Worm (Caenorhabditis elegans) whole organism, young adult: ENCODE results near the gene twk-32.

Experiments
- F57C9.4 ChIP-seq: sonication (generic microtip); optimal IDR thresholded peaks from 2 replicates; lab custom pipeline; 2017; ENCODE audit warnings: mild to moderate bottlenecking, missing genetic modification characterization, missing compliant biosample characterization
- aptf-2 ChIP-seq: fragments of 200-800 bp; sonication (Bioruptor generic); conservative IDR thresholded peaks from 2 replicates; pipeline ENCODE4 v1.3.6; 2022; ENCODE audit warnings: missing genetic modification reagents, missing genetic modification characterization, missing compliant biosample characterization
- attf-6 ChIP-seq: fragments of 200-800 bp; sonication (Bioruptor generic); IDR thresholded peaks from 2 replicates; pipeline ENCODE4 v1.3.6; 2022; ENCODE audit warnings: missing genetic modification reagents, missing genetic modification characterization, missing compliant biosample characterization
- bed-2 ChIP-seq: fragments of 200-800 bp; sonication (Bioruptor generic); IDR thresholded peaks from 2 replicates; pipeline ENCODE4 v1.3.6; 2022; ENCODE audit warnings: missing genetic modification reagents, missing genetic modification characterization, missing compliant biosample characterization
- ceh-58 ChIP-seq: fragments of 200-800 bp; sonication (Bioruptor generic); IDR thresholded peaks from 2 replicates; pipeline ENCODE4 v1.3.6; 2022; ENCODE audit warnings: missing genetic modification characterization, missing compliant biosample characterization
- egrh-3 ChIP-seq: fragments of 200-800 bp; sonication (Bioruptor generic); IDR thresholded peaks from 2 replicates; pipeline ENCODE4 v1.3.6; 2022; ENCODE audit warnings: missing genetic modification reagents, missing genetic modification characterization, missing compliant biosample characterization
- hlh-12 ChIP-seq: sonication (generic microtip); optimal IDR thresholded peaks from 2 replicates; lab custom pipeline; 2016; ENCODE audit warnings: missing genetic modification characterization, missing compliant biosample characterization
- madf-10 ChIP-seq: sonication (generic microtip); optimal IDR thresholded peaks from 2 replicates; lab custom pipeline; 2016; ENCODE audit warnings: mild to moderate bottlenecking, missing genetic modification characterization, missing compliant biosample characterization
- madf-3 ChIP-seq: fragments of 200-800 bp; sonication (Bioruptor generic); IDR thresholded peaks from 2 replicates; pipeline ENCODE4 v1.3.6; 2022; ENCODE audit warnings: missing genetic modification reagents, missing genetic modification characterization, missing compliant biosample characterization
- nhr-90 ChIP-seq: sonication (generic microtip); optimal IDR thresholded peaks from 2 replicates; lab custom pipeline; 2016; ENCODE audit warnings: missing genotype, mild to moderate bottlenecking, missing genetic modification characterization, missing compliant biosample characterization
- pha-4 ChIP-seq: fragments of 150-350 bp; sonication (generic microtip); optimal IDR thresholded peaks from 2 replicates; lab custom pipeline; 2014; ENCODE audit warnings: missing biosample characterization, missing genetic modification reagents, missing genetic modification characterization
- rcor-1 ChIP-seq: fragments of 200-800 bp; sonication (Bioruptor generic); IDR thresholded peaks from 2 replicates; pipeline ENCODE4 v1.3.6; 2022; ENCODE audit warnings: missing genetic modification reagents, missing genetic modification characterization, missing compliant biosample characterization
- sea-2 ChIP-seq: fragments of 200-800 bp; sonication (Bioruptor generic); IDR thresholded peaks from 2 replicates; pipeline ENCODE4 v1.3.6; 2022; ENCODE audit warnings: missing genetic modification characterization, missing compliant biosample characterization
- snpc-1.1 ChIP-seq: sonication (generic microtip); optimal IDR thresholded peaks from 2 replicates; lab custom pipeline; 2017; ENCODE audit warnings: missing genetic modification characterization, mild to moderate bottlenecking, missing compliant biosample characterization, antibody characterized with exemption, moderate library complexity, missing genotype, missing genetic modification reagents; ENCODE audit not compliant: insufficient read depth
- snpc-1.3 ChIP-seq: sonication (generic microtip); optimal IDR thresholded peaks from 2 replicates; lab custom pipeline; 2017; ENCODE audit warnings: missing genetic modification characterization, mild to moderate bottlenecking, missing compliant biosample characterization, antibody characterized with exemption, moderate library complexity, missing genotype, missing genetic modification reagents; ENCODE audit not compliant: insufficient read depth
- zfh-2 ChIP-seq: fragments of 200-800 bp; sonication (Bioruptor generic); conservative IDR thresholded peaks from 2 replicates; pipeline ENCODE4 v1.3.6; 2022; ENCODE audit warnings: missing genetic modification reagents, missing genetic modification characterization, missing compliant biosample characterization
- ztf-25 ChIP-seq: fragments of 200-800 bp; sonication (Bioruptor generic); IDR thresholded peaks from 2 replicates; pipeline ENCODE4 v1.3.6; 2022; ENCODE audit warnings: missing genetic modification reagents, missing genetic modification characterization, missing compliant biosample characterization

Gene twk-32

DNA sequence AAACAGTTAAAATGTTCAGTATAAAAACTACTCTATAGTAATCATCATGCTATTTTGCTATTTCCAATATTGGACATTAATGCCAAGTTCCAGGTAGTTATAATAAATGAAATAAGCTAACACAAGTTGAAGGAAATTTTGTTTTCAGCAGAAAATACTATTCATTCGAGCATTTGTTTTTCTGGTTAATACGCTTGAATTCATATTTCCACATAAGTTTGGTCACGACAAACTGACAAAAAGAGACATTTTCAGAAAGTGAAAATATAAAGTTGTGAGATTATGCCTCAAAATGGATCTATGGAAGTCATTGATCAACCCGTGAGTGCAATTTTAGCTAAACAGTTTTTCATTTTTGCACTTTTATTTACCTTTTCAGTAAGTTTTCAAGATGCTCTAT is 48.7 kb downstream of the twk-32 start, which contains the start of gene srx-131:
TSS of gene srx-131 (plus strand) at position 301 of the 400 bp plus-strand sequence.
- no peak for TF ChIP-seq bed-2 (GFP tag; lab: Robert Waterston, UW)
- no peak for TF ChIP-seq snpc-1.3 (tag; lab: Kevin White, UChicago)
- no peak for TF ChIP-seq zfh-2 (GFP tag; lab: Robert Waterston, UW)
- no peak for TF ChIP-seq pha-4 (tag; lab: Kevin White, UChicago)
- TF ChIP-seq madf-3 (GFP tag; lab: Robert Waterston, UW) = no peak
- TF ChIP-seq rcor-1 (GFP tag; lab: Robert Waterston, UW) = no peak
- no peak for TF ChIP-seq ceh-58 (GFP tag; lab: Robert Waterston, UW)
- TF ChIP-seq madf-10 (tag; lab: Kevin White, UChicago) = no peak
- TF ChIP-seq snpc-1.1 = no peak

DNA sequence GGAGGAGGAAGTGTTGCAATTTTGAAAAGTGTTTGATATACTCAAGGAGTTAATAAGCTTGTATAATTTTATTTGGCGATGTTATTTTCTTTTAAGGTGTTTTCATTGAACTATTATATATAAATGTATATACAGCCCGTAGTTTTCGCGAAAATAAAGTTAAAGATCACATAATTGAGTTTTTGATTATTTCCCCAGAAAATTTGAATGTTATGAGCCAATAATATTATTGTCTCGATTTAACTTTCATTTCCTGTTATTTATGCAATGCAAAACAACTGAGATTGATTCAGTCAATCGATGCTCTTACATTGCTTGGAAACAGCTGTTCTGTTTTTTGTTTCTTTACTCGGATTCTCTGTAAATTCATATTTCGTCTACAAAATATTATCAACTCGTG is 51.9 kb downstream of the twk-32 start, which contains the start of gene srx-133:
TSS of gene srx-133 (plus strand) at position 301 of the 400 bp plus-strand sequence.
- no peak for TF ChIP-seq attf-6 (GFP tag; lab: Robert Waterston, UW)
- TF ChIP-seq, all 124 proteins: peak for 0

DNA sequence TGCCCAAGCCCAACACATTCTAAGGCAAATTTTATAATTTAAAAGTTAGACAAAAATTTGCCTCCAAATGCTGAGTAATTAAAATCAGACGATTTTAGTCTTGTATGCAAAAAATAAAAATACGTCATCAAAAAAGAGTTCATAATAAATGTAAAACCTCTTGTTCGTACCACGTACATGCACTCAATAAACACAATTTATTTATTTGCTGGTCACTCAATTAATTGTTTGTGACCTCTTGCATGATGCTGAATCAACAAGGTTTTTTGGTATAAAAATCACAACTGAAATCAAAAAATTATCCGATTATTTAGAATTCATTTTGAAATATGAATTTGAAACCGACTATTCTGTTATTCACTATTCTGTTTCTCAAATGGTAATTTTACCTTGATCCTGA is 53.7 kb downstream of the twk-32 start, which contains the start of gene hpx-2:
TSS of gene hpx-2 (plus strand) at position 301 of the 400 bp plus-strand sequence.
- no peak for TF ChIP-seq pha-4 (tag; lab: Kevin White, UChicago)
- no peak for TF ChIP-seq hlh-12
- no peak for TF ChIP-seq zfh-2 (GFP tag; lab: Robert Waterston, UW)
- TF ChIP-seq nhr-90 (tag; lab: Kevin White, UChicago) = no peak
- TF ChIP-seq ztf-25 (GFP tag; lab: Robert Waterston, UW) = no peak
- no peak for TF ChIP-seq F57C9.4 (tag; lab: Kevin White, UChicago)
- TF ChIP-seq egrh-3 (GFP tag; lab: Robert Waterston, UW) = no peak
- TF ChIP-seq aptf-2 (GFP tag; lab: Robert Waterston, UW) = no peak
- TF ChIP-seq sea-2 (GFP tag; lab: Robert Waterston, UW) = no peak
